Worm (Caenorhabditis elegans) whole organism, early embryonic: ENCODE results near the gene hrpa-2.
A peak's percentile ranks its signal among the peaks of the same experiment; 100 is the strongest.

Experiments used
- B0310.2 ChIP-seq: sonication (generic microtip); optimal IDR thresholded peaks from 2 replicates; lab custom pipeline; 2016; ENCODE audit warnings: mild to moderate bottlenecking, missing genetic modification characterization, missing compliant biosample characterization
- F13C5.2 ChIP-seq: sonication (generic microtip); optimal IDR thresholded peaks from 2 replicates; lab custom pipeline; 2017; ENCODE audit warnings: mild to moderate bottlenecking, missing genetic modification characterization, inconsistent platforms, missing compliant biosample characterization
- aly-1 ChIP-seq: sonication (generic microtip); optimal IDR thresholded peaks from 2 replicates; lab custom pipeline; 2016; ENCODE audit warnings: missing genetic modification characterization, missing compliant biosample characterization
- ama-1 ChIP-seq: fragments of 150-350 bp; optimal IDR thresholded peaks from 2 replicates; lab custom pipeline; 2014
- ceh-13 ChIP-seq: fragments of 200-800 bp; sonication (Bioruptor generic); optimal IDR thresholded peaks from 2 replicates; lab custom pipeline; 2018; ENCODE audit warnings: mild to moderate bottlenecking, missing genetic modification characterization, missing compliant biosample characterization
- ceh-36 ChIP-seq: sonication (generic microtip); optimal IDR thresholded peaks from 2 replicates; lab custom pipeline; 2016; ENCODE audit warnings: missing genetic modification characterization, inconsistent platforms, missing compliant biosample characterization
- ets-7 ChIP-seq: sonication (generic microtip); optimal IDR thresholded peaks from 2 replicates; lab custom pipeline; 2016; ENCODE audit warnings: missing genotype, missing genetic modification characterization, missing compliant biosample characterization
- flt-1 ChIP-seq: fragments of 200-800 bp; sonication (Bioruptor generic); IDR thresholded peaks from 2 replicates; pipeline ENCODE4 v1.3.6; 2022; ENCODE audit warnings: missing genetic modification characterization, missing compliant biosample characterization
- hmbx-1 ChIP-seq: sonication (generic microtip); optimal IDR thresholded peaks from 2 replicates; lab custom pipeline; 2016; ENCODE audit warnings: mild to moderate bottlenecking, missing genetic modification characterization, missing compliant biosample characterization
- hmg-4 ChIP-seq: fragments of 200-800 bp; sonication (Bioruptor generic); optimal IDR thresholded peaks from 2 replicates; lab custom pipeline; 2018; ENCODE audit warnings: mild to moderate bottlenecking, missing genetic modification characterization, missing compliant biosample characterization
- hnd-1 ChIP-seq: sonication (generic microtip); optimal IDR thresholded peaks from 2 replicates; lab custom pipeline; 2016; ENCODE audit warnings: missing genetic modification characterization, missing compliant biosample characterization
- pes-1 ChIP-seq: fragments of 200-800 bp; sonication (Bioruptor generic); IDR thresholded peaks from 2 replicates; pipeline ENCODE4 v1.3.6; 2022; ENCODE audit warnings: missing genetic modification reagents, missing genetic modification characterization, missing compliant biosample characterization
- scrt-1 ChIP-seq: fragments of 200-800 bp; sonication (Bioruptor generic); IDR thresholded peaks from 2 replicates; pipeline ENCODE4 v1.3.6; 2022; ENCODE audit warnings: missing genetic modification characterization, missing compliant biosample characterization
- sea-1 ChIP-seq: fragments of 200-800 bp; sonication (Bioruptor generic); conservative IDR thresholded peaks from 2 replicates; pipeline ENCODE4 v1.3.6; 2022; ENCODE audit warnings: missing genetic modification characterization, missing compliant biosample characterization
- tbx-11 ChIP-seq: fragments of 200-800 bp; sonication (Bioruptor generic); IDR thresholded peaks from 2 replicates; pipeline ENCODE4 v1.3.6; 2022; ENCODE audit warnings: missing genetic modification characterization, missing compliant biosample characterization
- tbx-37 ChIP-seq: fragments of 200-800 bp; sonication (Bioruptor generic); conservative IDR thresholded peaks from 2 replicates; pipeline ENCODE4 v1.3.6; 2022; ENCODE audit warnings: missing genetic modification reagents, missing genetic modification characterization, missing compliant biosample characterization
- tra-4 ChIP-seq: sonication (generic microtip); optimal IDR thresholded peaks from 2 replicates; lab custom pipeline; 2017; ENCODE audit warnings: missing genetic modification characterization, missing compliant biosample characterization

hrpa-2 gene

ce11 chrX:5243382-5243979 lies 27.3 kb downstream of the hrpa-2 start, which contains the start of gene mtm-5:
mtm-5 (minus strand) TSS chrX:5243408.
- no peak for TF ChIP-seq hnd-1 (tag; lab: Kevin White, UChicago)
- TF ChIP-seq ama-1 (lab: Kevin White, UChicago) = no peak
- no peak for TF ChIP-seq ceh-36
- no peak for TF ChIP-seq B0310.2
- TF ChIP-seq hmbx-1 = no peak
- TF ChIP-seq sea-1 (GFP tag; lab: Robert Waterston, UW) = no peak
- TF ChIP-seq tra-4 = no peak
- TF ChIP-seq F13C5.2 (tag; lab: Kevin White, UChicago) = no peak
- TF ChIP-seq tbx-11 (GFP tag; lab: Robert Waterston, UW) = no peak
- no peak for TF ChIP-seq scrt-1 (GFP tag; lab: Robert Waterston, UW)
- no peak for TF ChIP-seq aly-1 (tag; lab: Kevin White, UChicago)
- no peak for TF ChIP-seq tbx-37 (GFP tag; lab: Robert Waterston, UW)
- TF ChIP-seq pes-1 (GFP tag; lab: Robert Waterston, UW) = no peak
- TF ChIP-seq ets-7 (tag; lab: Kevin White, UChicago) = no peak
- TF ChIP-seq flt-1 (GFP tag; lab: Robert Waterston, UW) = no peak

DNA sequence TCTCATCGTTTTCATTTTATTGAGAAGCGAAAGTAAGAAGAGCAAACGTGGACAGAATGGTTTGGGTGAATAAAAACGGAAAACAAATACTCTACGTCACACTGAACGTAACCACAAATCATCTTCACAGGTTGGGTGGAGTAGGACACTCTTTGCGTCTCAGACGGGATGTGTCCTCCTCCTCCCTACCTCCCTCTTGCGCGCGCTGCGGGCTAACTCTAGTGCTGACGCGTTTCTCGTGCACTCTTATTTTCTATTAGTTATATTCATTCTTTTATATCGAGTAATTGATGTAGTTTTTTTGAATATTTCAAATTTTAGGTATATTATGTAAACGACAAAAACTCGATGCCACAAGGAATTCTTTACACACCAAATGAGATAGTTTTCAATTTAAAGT lies 27.9 kb downstream of the hrpa-2 start, which contains the start of gene Y34B4A.7:
TSS of gene Y34B4A.7 (plus strand) at position 297 of the 400 bp plus-strand sequence.
- TF ChIP-seq flt-1 (GFP tag; lab: Robert Waterston, UW) (peak; percentile 45; the same call in 1 of the 2 replicates), ama-1 (lab: Kevin White, UChicago) (no peak), pes-1 (GFP tag; lab: Robert Waterston, UW) (no peak), tbx-11 (GFP tag; lab: Robert Waterston, UW) (no peak), sea-1 (GFP tag; lab: Robert Waterston, UW) (0 out of 2 replicates have a peak, but pooled peaks have one; percentile 8), aly-1 (tag; lab: Kevin White, UChicago) (no peak), B0310.2 (peak; percentile 29)

DNA sequence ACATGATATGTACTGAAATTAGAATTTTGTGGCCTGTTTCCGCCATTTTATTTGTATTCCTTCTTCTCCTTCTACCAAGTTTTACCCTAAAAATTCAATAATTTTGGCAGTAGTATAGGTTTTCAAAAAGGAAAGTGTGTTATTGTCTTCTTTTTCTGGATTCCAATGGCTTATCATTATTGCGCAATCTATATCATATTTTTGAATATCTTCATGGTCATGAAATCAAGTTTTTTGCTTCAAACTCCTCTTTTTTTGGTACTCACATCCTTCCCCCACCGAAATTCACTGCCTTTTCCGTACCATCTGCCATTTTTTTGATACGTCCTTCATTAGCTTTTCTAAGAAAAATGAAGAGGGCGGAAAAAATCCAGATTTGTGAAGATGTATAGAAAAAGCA lies 32.6 kb downstream of the hrpa-2 start:
- TF ChIP-seq tbx-11 (GFP tag; lab: Robert Waterston, UW) (no peak), flt-1 (GFP tag; lab: Robert Waterston, UW) (no peak), ceh-36 (no peak), ets-7 (tag; lab: Kevin White, UChicago) (no peak)

- TF ChIP-seq pes-1 (GFP tag; lab: Robert Waterston, UW) = no peak
- TF ChIP-seq flt-1 (GFP tag; lab: Robert Waterston, UW) = no peak
- TF ChIP-seq ceh-13 (GFP tag; lab: Kevin White, UChicago) = no peak
- TF ChIP-seq hmbx-1 = no peak
- no peak for TF ChIP-seq ets-7 (tag; lab: Kevin White, UChicago)
- TF ChIP-seq ama-1 (lab: Kevin White, UChicago) = no peak
- no peak for TF ChIP-seq hnd-1 (tag; lab: Kevin White, UChicago)
- TF ChIP-seq aly-1 (tag; lab: Kevin White, UChicago) = no peak
- TF ChIP-seq scrt-1 (GFP tag; lab: Robert Waterston, UW) = no peak
- TF ChIP-seq tbx-11 (GFP tag; lab: Robert Waterston, UW) = no peak
- TF ChIP-seq hmg-4 (GFP tag; lab: Kevin White, UChicago) = no peak
- TF ChIP-seq sea-1 (GFP tag; lab: Robert Waterston, UW) = no peak
- no peak for TF ChIP-seq tra-4
- TF ChIP-seq tbx-37 (GFP tag; lab: Robert Waterston, UW) = no peak
- TF ChIP-seq F13C5.2 (tag; lab: Kevin White, UChicago) = no peak
Observed at ce11 chrX:5249603-5250002, 33.4 kb downstream of the hrpa-2 start, which contains the start of gene Y34B4A.10. Y34B4A.10 (plus strand) TSS chrX:5249903.

DNA sequence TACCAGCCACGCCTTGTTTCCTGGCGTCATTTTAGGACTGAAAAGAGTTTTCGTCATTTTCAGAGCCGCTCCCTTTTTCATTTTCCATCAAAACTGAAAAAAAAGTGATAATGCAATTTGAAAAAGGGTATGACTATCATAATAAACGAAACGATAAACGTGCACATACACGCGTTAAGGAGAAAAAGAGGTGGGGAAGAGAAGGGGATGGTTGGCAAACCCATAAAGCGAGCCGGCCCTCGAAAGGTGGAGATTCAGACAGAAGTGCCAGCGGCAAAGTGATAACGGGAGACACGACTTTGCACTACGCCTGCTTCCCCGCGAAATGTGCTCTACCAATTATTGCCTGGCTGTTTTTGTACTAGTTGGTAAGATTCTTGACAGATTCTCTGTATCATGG lies 36.6 kb downstream of the hrpa-2 start, which contains the start of gene nspg-14:
TSS of gene nspg-14 (plus strand) at position 250 of the 400 bp plus-strand sequence.
- no peak for TF ChIP-seq ceh-36
- no peak for TF ChIP-seq ama-1 (lab: Kevin White, UChicago)
- no peak for TF ChIP-seq hmg-4 (GFP tag; lab: Kevin White, UChicago)
- TF ChIP-seq F13C5.2 (tag; lab: Kevin White, UChicago) = no peak
- TF ChIP-seq B0310.2 = no peak
- TF ChIP-seq tra-4 = no peak
- TF ChIP-seq pes-1 (GFP tag; lab: Robert Waterston, UW) = no peak
- no peak for TF ChIP-seq sea-1 (GFP tag; lab: Robert Waterston, UW)
- TF ChIP-seq aly-1 (tag; lab: Kevin White, UChicago) = no peak
- no peak for TF ChIP-seq tbx-11 (GFP tag; lab: Robert Waterston, UW)
- no peak for TF ChIP-seq ceh-13 (GFP tag; lab: Kevin White, UChicago)
- no peak for TF ChIP-seq ets-7 (tag; lab: Kevin White, UChicago)
- no peak for TF ChIP-seq scrt-1 (GFP tag; lab: Robert Waterston, UW)
- TF ChIP-seq flt-1 (GFP tag; lab: Robert Waterston, UW) = no peak
- no peak for TF ChIP-seq hmbx-1
- TF ChIP-seq tbx-37 (GFP tag; lab: Robert Waterston, UW) = no peak
- TF ChIP-seq hnd-1 (tag; lab: Kevin White, UChicago) = no peak

DNA sequence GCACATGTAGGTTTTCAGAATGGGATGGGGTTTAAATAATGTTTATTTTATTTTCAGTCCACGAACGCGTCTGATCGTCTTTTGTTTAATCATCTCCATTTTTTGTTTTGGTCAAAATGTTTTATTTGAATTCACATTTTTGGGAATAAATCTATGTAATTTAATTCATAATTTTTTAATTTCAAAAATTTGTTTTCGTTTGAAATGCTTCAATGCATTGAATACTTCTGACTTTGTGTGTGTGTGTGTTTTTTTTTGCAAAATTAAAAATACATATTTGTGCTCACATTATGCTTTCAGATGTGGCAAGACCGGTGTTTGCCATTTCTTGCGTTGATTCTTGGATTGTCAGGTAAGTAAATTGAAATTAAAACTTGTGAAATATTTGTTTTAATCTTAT lies 38.7 kb downstream of the hrpa-2 start, which contains the start of gene nspg-13:
TSS of gene nspg-13 (plus strand) at position 301 of the 400 bp plus-strand sequence.
- TF ChIP-seq flt-1 (GFP tag; lab: Robert Waterston, UW) = no peak

DNA sequence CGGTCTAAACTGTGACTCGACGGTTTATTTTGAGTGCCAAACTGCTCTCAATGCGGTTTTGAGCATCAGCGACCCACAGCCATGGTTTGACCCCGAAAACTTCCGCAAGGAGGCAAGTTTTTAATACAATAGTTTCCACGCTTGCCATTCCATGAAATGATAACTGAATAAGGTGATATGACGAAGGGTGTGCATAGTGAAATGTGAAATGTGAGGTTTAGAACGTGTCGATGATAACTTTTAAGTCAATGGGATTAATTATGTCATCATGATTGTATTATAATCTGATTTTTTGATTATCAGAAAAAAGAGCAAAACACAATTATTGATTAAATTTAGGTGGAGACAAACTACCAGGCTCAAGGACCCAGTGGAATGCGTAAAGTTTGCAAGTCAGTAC lies 39.2 kb downstream of the hrpa-2 start:
- TF ChIP-seq aly-1 (tag; lab: Kevin White, UChicago) (no peak), B0310.2 (no peak), ama-1 (lab: Kevin White, UChicago) (no peak), scrt-1 (GFP tag; lab: Robert Waterston, UW) (no peak), hmbx-1 (no peak), ceh-36 (no peak), hmg-4 (GFP tag; lab: Kevin White, UChicago) (no peak), pes-1 (GFP tag; lab: Robert Waterston, UW) (no peak), flt-1 (GFP tag; lab: Robert Waterston, UW) (no peak), F13C5.2 (tag; lab: Kevin White, UChicago) (no peak), ets-7 (tag; lab: Kevin White, UChicago) (no peak), hnd-1 (tag; lab: Kevin White, UChicago) (no peak), tra-4 (no peak), tbx-37 (GFP tag; lab: Robert Waterston, UW) (no peak), tbx-11 (GFP tag; lab: Robert Waterston, UW) (no peak)
